Worm (Caenorhabditis elegans): ENCODE results near the gene gly-3.
A peak's percentile ranks its signal among the peaks of the same experiment; 100 is the strongest.

gly-3 gene

ce11 chrIII:7925968-7926367, 8.4 kb upstream of the gly-3 start:
- TF ChIP-seq nhr-10 (tag; optimal IDR thresholded peaks at IDR 0.05) (no peak), lsy-2 (tag; optimal IDR thresholded peaks at IDR 0.05) (no peak), sma-3 (GFP tag; optimal IDR thresholded peaks at IDR 0.05) (no peak)

- TF ChIP-seq lsy-2 (tag; optimal IDR thresholded peaks at IDR 0.05) (no peak), nhr-77 (tag; optimal IDR thresholded peaks at IDR 0.05) (no peak), gmeb-1 (tag; optimal IDR thresholded peaks at IDR 0.05) (no peak), nhr-237 (tag; optimal IDR thresholded peaks at IDR 0.05) (no peak), mdl-1 (tag; optimal IDR thresholded peaks at IDR 0.05) (no peak), nhr-11 (tag; optimal IDR thresholded peaks at IDR 0.05) (no peak), nhr-12 (tag; optimal IDR thresholded peaks at IDR 0.05) (no peak), skn-1 (tag; optimal IDR thresholded peaks at IDR 0.05) (no peak), C34F6.9 (tag; optimal IDR thresholded peaks at IDR 0.05) (no peak), nhr-25 (tag; optimal IDR thresholded peaks at IDR 0.05) (no peak), fos-1 (tag; optimal IDR thresholded peaks at IDR 0.05) (no peak), ztf-1 (GFP tag; conservative IDR thresholded peaks at IDR 0.05) (no peak), snpc-4 (tag; optimal IDR thresholded peaks at IDR 0.05) (no peak), mbf-1 (tag; optimal IDR thresholded peaks at IDR 0.05) (no peak), Y55F3AM.14 (GFP tag; optimal IDR thresholded peaks at IDR 0.05) (no peak), ama-1 (optimal IDR thresholded peaks at IDR 0.05) (no peak)
Measured at ce11 chrIII:7924821-7925220, 7.3 kb upstream of the gly-3 start, which contains the start of gene tag-250. Gene tag-250, minus strand, starts transcription at chrIII:7924921.

ce11 chrIII:7922207-7922606, 4.6 kb upstream of the gly-3 start, which contains the start of gene C29E4.17:
Gene C29E4.17, plus strand, starts transcription at chrIII:7922507.
- TF ChIP-seq gmeb-1 (tag; optimal IDR thresholded peaks at IDR 0.05): no peak

DNA sequence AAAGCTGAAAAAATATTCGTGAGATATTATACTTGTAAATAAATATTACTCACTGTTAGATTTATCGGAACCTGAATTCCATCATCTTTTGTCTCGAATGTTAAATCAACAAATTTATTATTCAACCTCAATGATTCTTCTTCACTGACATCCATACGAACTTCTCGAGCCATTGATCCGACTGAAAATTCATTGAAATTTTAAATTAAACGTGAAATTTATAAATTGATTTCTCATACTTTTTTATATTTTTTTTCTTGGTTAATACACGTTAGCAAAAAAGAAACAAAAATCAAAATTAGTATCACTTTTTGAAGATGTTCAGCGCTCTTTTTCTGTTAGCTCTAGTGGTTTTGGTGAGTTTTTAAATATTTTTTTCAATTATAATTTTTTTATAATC, 2.3 kb upstream of the gly-3 start, which contains the start of gene C29E4.14:
Gene C29E4.14 (plus strand): TSS at position 301 of the 400 bp plus-strand sequence.
- TF ChIP-seq peb-1 (tag; optimal IDR thresholded peaks at IDR 0.05) (no peak), ZK546.5 (tag; optimal IDR thresholded peaks at IDR 0.05) (no peak), nhr-23 (tag; optimal IDR thresholded peaks at IDR 0.05) (no peak), ceh-82 (tag; optimal IDR thresholded peaks at IDR 0.05) (no peak), mdl-1 (tag; optimal IDR thresholded peaks at IDR 0.05) (no peak), ceh-16 (tag; optimal IDR thresholded peaks at IDR 0.05) (no peak), lin-11 (tag; optimal IDR thresholded peaks at IDR 0.05) (no peak), nhr-129 (tag; optimal IDR thresholded peaks at IDR 0.05) (no peak), Y55F3AM.14 (GFP tag; optimal IDR thresholded peaks at IDR 0.05) (no peak), nhr-25 (tag; optimal IDR thresholded peaks at IDR 0.05) (no peak), sma-3 (GFP tag; optimal IDR thresholded peaks at IDR 0.05) (no peak), C34F6.9 (tag; optimal IDR thresholded peaks at IDR 0.05) (no peak), elt-1 (tag; optimal IDR thresholded peaks at IDR 0.05) (no peak), aly-2 (tag; optimal IDR thresholded peaks at IDR 0.05) (no peak), zag-1 (tag; optimal IDR thresholded peaks at IDR 0.05) (no peak), lsy-2 (tag; optimal IDR thresholded peaks at IDR 0.05) (no peak), F13H6.1 (tag; optimal IDR thresholded peaks at IDR 0.05) (no peak), gmeb-1 (tag; optimal IDR thresholded peaks at IDR 0.05) (no peak), skn-1 (tag; optimal IDR thresholded peaks at IDR 0.05) (no peak), snpc-4 (tag; optimal IDR thresholded peaks at IDR 0.05) (no peak)

- TF ChIP-seq mdl-1 (tag; optimal IDR thresholded peaks at IDR 0.05): no peak
- no peak for TF ChIP-seq ceh-16 (tag; optimal IDR thresholded peaks at IDR 0.05)
- no peak for TF ChIP-seq sma-9 (GFP tag; optimal IDR thresholded peaks at IDR 0.05)
- TF ChIP-seq sma-9 (tag; optimal IDR thresholded peaks at IDR 0.05): no peak
- TF ChIP-seq aly-2 (tag; optimal IDR thresholded peaks at IDR 0.05): no peak
- no peak for TF ChIP-seq lsy-2 (tag; optimal IDR thresholded peaks at IDR 0.05)
- no peak for TF ChIP-seq elt-1 (tag; optimal IDR thresholded peaks at IDR 0.05)
Measured at ce11 chrIII:7913488-7913887, 4.1 kb downstream of the gly-3 start, which contains the start of gene ZK688.12. Gene ZK688.12, minus strand, starts transcription at chrIII:7913588.

DNA sequence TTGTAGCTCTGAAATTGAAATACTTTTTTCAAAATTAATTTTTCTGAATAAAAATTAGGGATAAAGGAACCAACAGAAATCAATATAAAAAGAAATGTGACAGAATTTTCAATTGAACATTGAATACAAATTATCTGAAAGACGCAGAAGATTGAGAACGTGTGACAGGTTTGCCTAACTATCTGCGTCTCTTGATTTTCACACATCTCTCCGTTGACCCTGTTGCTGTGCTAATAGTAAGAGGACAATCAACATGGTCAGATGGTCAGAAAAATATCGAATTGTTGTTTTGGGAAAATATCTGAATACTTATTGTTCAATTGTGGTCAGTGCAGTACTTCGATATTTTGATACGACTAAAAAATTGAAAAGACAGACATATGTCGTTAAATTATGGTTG, 5.9 kb downstream of the gly-3 start, which contains the start of gene ZK688.7:
Gene ZK688.7 (minus strand): TSS at position 14 of the 400 bp plus-strand sequence.
- TF ChIP-seq mbf-1 (tag; optimal IDR thresholded peaks at IDR 0.05): no peak
- TF ChIP-seq nhr-12 (tag; optimal IDR thresholded peaks at IDR 0.05): no peak
- TF ChIP-seq snpc-4 (tag; optimal IDR thresholded peaks at IDR 0.05): no peak
- no peak for TF ChIP-seq nhr-10 (tag; optimal IDR thresholded peaks at IDR 0.05)
- TF ChIP-seq nhr-129 (tag; optimal IDR thresholded peaks at IDR 0.05): peak; percentile 57
- peak; percentile 56 for TF ChIP-seq nhr-25 (tag; optimal IDR thresholded peaks at IDR 0.05)
- TF ChIP-seq crh-2 (tag; optimal IDR thresholded peaks at IDR 0.05): peak; percentile 13
- no peak for TF ChIP-seq blmp-1 (tag; optimal IDR thresholded peaks at IDR 0.05; ENCODE audit: insufficient read depth)
- no peak for TF ChIP-seq lin-11 (tag; optimal IDR thresholded peaks at IDR 0.05)
- TF ChIP-seq zag-1 (tag; optimal IDR thresholded peaks at IDR 0.05): no peak
- no peak for TF ChIP-seq egl-27 (tag; optimal IDR thresholded peaks at IDR 0.05)
- no peak for TF ChIP-seq R02D3.7 (tag; optimal IDR thresholded peaks at IDR 0.05)
- TF ChIP-seq fos-1 (tag; optimal IDR thresholded peaks at IDR 0.05): peak; percentile 4
- TF ChIP-seq lsy-2 (tag; optimal IDR thresholded peaks at IDR 0.05): peak in 1 of 2 experiments; percentile 38
- no peak for TF ChIP-seq ztf-1 (GFP tag; conservative IDR thresholded peaks at IDR 0.05)
- TF ChIP-seq C34F6.9 (tag; optimal IDR thresholded peaks at IDR 0.05): peak; percentile 51
